Fruit fly (Drosophila melanogaster) whole organism, prepupa: ENCODE results near the gene CG33286.

Experiments used
- CG10631 ChIP-seq: fragments of 200-800 bp; sonication (Bioruptor generic); optimal IDR thresholded peaks from 2 replicates; lab custom pipeline; 2016; ENCODE audit warnings: missing biosample characterization, missing genetic modification characterization
- CG10669 ChIP-seq: fragments of 200-800 bp; sonication (Bioruptor generic); optimal IDR thresholded peaks from 3 replicates; lab custom pipeline; 2018; ENCODE audit warnings: missing biosample characterization, mild to moderate bottlenecking, missing genetic modification characterization, moderate library complexity
- CG15336 ChIP-seq: fragments of 200-800 bp; sonication (Bioruptor generic); IDR thresholded peaks from 2 replicates; pipeline ENCODE4 v1.3.6; 2022; ENCODE audit warnings: missing biosample characterization, missing genetic modification characterization
- CG1621 ChIP-seq: fragments of 200-800 bp; sonication (Bioruptor generic); optimal IDR thresholded peaks from 3 replicates; lab custom pipeline; 2018; ENCODE audit warnings: missing biosample characterization, mild to moderate bottlenecking, missing genetic modification characterization
- CG16779 ChIP-seq: fragments of 200-800 bp; sonication (Bioruptor generic); optimal IDR thresholded peaks from 3 replicates; lab custom pipeline; 2017; ENCODE audit warnings: missing biosample characterization, mild to moderate bottlenecking, missing genetic modification characterization
- CG3032 ChIP-seq: fragments of 200-800 bp; optimal IDR thresholded peaks from 2 replicates; lab custom pipeline; 2019; ENCODE audit warnings: missing biosample characterization, mild to moderate bottlenecking, missing genetic modification characterization, moderate library complexity
- CG31627 ChIP-seq: fragments of 200-800 bp; sonication (Bioruptor generic); optimal IDR thresholded peaks from 3 replicates; lab custom pipeline; 2016; ENCODE audit warnings: missing biosample characterization, missing genetic modification characterization
- CG34406 ChIP-seq: fragments of 200-800 bp; sonication (Bioruptor generic); optimal IDR thresholded peaks from 3 replicates; lab custom pipeline; 2016; ENCODE audit warnings: missing biosample characterization, missing genetic modification characterization
- CG4318 ChIP-seq: fragments of 200-800 bp; sonication (Bioruptor generic); optimal IDR thresholded peaks from 3 replicates; lab custom pipeline; 2017; ENCODE audit warnings: missing biosample characterization, mild to moderate bottlenecking, missing genetic modification characterization
- CG6163 ChIP-seq: fragments of 200-800 bp; sonication (Bioruptor generic); IDR thresholded peaks from 3 replicates; pipeline ENCODE4 v1.3.6; 2022; ENCODE audit warnings: missing biosample characterization, missing genetic modification characterization
- CG6854 ChIP-seq: fragments of 200-800 bp; sonication (Bioruptor generic); optimal IDR thresholded peaks from 2 replicates; lab custom pipeline; 2017; ENCODE audit warnings: missing biosample characterization, mild to moderate bottlenecking, missing genetic modification characterization
- CG7368 ChIP-seq: fragments of 200-800 bp; sonication (Bioruptor generic); optimal IDR thresholded peaks from 3 replicates; lab custom pipeline; 2016; ENCODE audit warnings: missing biosample characterization, missing genetic modification characterization
- CG8319 ChIP-seq: fragments of 200-800 bp; sonication (Bioruptor generic); optimal IDR thresholded peaks from 3 replicates; lab custom pipeline; 2016; ENCODE audit warnings: missing biosample characterization, missing genetic modification characterization
- Eip75B ChIP-seq: fragments of 200-800 bp; sonication (Bioruptor generic); optimal IDR thresholded peaks from 3 replicates; lab custom pipeline; 2016; ENCODE audit warnings: missing biosample characterization, missing genetic modification characterization
- Eip78C ChIP-seq: fragments of 200-800 bp; sonication (Bioruptor generic); peaks from one replicate; lab custom pipeline; 2016; ENCODE audit warnings: missing biosample characterization, missing genetic modification characterization
- Eip93F ChIP-seq: fragments of 200-800 bp; sonication (Bioruptor generic); optimal IDR thresholded peaks from 2 replicates; lab custom pipeline; 2016; ENCODE audit warnings: missing biosample characterization, mild to moderate bottlenecking, missing genetic modification characterization
- Gug ChIP-seq: fragments of 200-800 bp; sonication (Bioruptor generic); IDR thresholded peaks from 2 replicates; pipeline ENCODE4 v1.3.6; 2022; ENCODE audit warnings: missing biosample characterization, missing genetic modification characterization
- Hr38 ChIP-seq: sonication (Bioruptor generic); optimal IDR thresholded peaks from 2 replicates; lab custom pipeline; 2016; ENCODE audit warnings: missing biosample characterization, missing genetic modification characterization
- Hr39 ChIP-seq: fragments of 200-800 bp; sonication (Bioruptor generic); optimal IDR thresholded peaks from 2 replicates; lab custom pipeline; 2016; ENCODE audit warnings: missing biosample characterization, missing genetic modification characterization
- Met ChIP-seq: fragments of 200-800 bp; sonication (Bioruptor generic); optimal IDR thresholded peaks from 3 replicates; lab custom pipeline; 2016; ENCODE audit warnings: missing biosample characterization, missing genetic modification characterization
- OdsH ChIP-seq: fragments of 200-800 bp; sonication (Bioruptor generic); optimal IDR thresholded peaks from 3 replicates; lab custom pipeline; 2016; ENCODE audit warnings: missing biosample characterization, missing genetic modification characterization
- Sox102F ChIP-seq: fragments of 200-800 bp; sonication (Bioruptor generic); optimal IDR thresholded peaks from 2 replicates; lab custom pipeline; 2016; ENCODE audit warnings: missing biosample characterization, mild to moderate bottlenecking, missing genetic modification characterization
- Sox15 ChIP-seq: fragments of 200-800 bp; sonication (Bioruptor generic); optimal IDR thresholded peaks from 3 replicates; lab custom pipeline; 2016; ENCODE audit warnings: missing biosample characterization, missing genetic modification characterization
- achi ChIP-seq: fragments of 200-800 bp; sonication (Bioruptor generic); optimal IDR thresholded peaks from 3 replicates; lab custom pipeline; 2016; ENCODE audit warnings: missing biosample characterization, missing genetic modification characterization
- acj6 ChIP-seq: fragments of 200-800 bp; sonication (Bioruptor generic); optimal IDR thresholded peaks from 3 replicates; lab custom pipeline; 2016; ENCODE audit warnings: missing biosample characterization, missing genetic modification characterization
- dac ChIP-seq: fragments of 200-800 bp; sonication (Bioruptor generic); optimal IDR thresholded peaks from 2 replicates; lab custom pipeline; 2017; ENCODE audit warnings: missing biosample characterization, mild to moderate bottlenecking, missing genetic modification characterization
- dsx ChIP-seq: fragments of 200-800 bp; optimal IDR thresholded peaks from 3 replicates; lab custom pipeline; 2019; ENCODE audit warnings: missing biosample characterization, mild to moderate bottlenecking, missing genetic modification characterization, moderate library complexity; ENCODE audit not compliant: poor library complexity, severe bottlenecking
- esn ChIP-seq: fragments of 200-800 bp; sonication (Bioruptor generic); optimal IDR thresholded peaks from 2 replicates; lab custom pipeline; 2016; ENCODE audit warnings: missing biosample characterization, mild to moderate bottlenecking, missing genetic modification characterization, moderate library complexity
- fd59A ChIP-seq: fragments of 200-800 bp; sonication (Bioruptor generic); optimal IDR thresholded peaks from 2 replicates; lab custom pipeline; 2017; ENCODE audit warnings: missing biosample characterization, mild to moderate bottlenecking, missing genetic modification characterization, missing genetic modification reagents
- fkh ChIP-seq: fragments of 200-800 bp; sonication (Bioruptor generic); optimal IDR thresholded peaks from 3 replicates; lab custom pipeline; 2017; ENCODE audit warnings: missing biosample characterization, mild to moderate bottlenecking, missing genetic modification characterization, moderate library complexity
- lz ChIP-seq: fragments of 200-800 bp; sonication (Bioruptor generic); optimal IDR thresholded peaks from 3 replicates; lab custom pipeline; 2016; ENCODE audit warnings: missing biosample characterization, missing genetic modification characterization
- pdm3 ChIP-seq: fragments of 200-800 bp; sonication (Bioruptor generic); optimal IDR thresholded peaks from 3 replicates; lab custom pipeline; 2016; ENCODE audit warnings: missing biosample characterization, missing genetic modification characterization
- salr ChIP-seq, 2 experiments: fragments of 200-800 bp; sonication (Bioruptor generic); optimal IDR thresholded peaks; 3 replicates each; lab custom pipeline; 2016 to 2018; ENCODE audit warnings: missing biosample characterization in 2 of 2, missing genetic modification characterization in 2 of 2, mild to moderate bottlenecking in 1 of 2
- svp ChIP-seq: fragments of 200-800 bp; sonication (Bioruptor generic); peaks from one replicate; lab custom pipeline; 2016; ENCODE audit warnings: missing biosample characterization, missing genetic modification characterization
- topi ChIP-seq: fragments of 200-800 bp; sonication (Bioruptor generic); optimal IDR thresholded peaks from 3 replicates; lab custom pipeline; 2016; ENCODE audit warnings: missing biosample characterization, missing genetic modification characterization

The CG33286 gene

dm6 chr3L:21008255-21008815 lies 33.8 kb upstream of the CG33286 start:
- TF ChIP-seq CG31627 (GFP tag; lab: Kevin White, UChicago) (no peak), Sox102F (GFP tag; lab: Kevin White, UChicago) (peak; percentile 12), pdm3 (GFP tag; lab: Kevin White, UChicago) (peak; percentile 7), svp (no peak), Eip93F (GFP tag; lab: Kevin White, UChicago) (no peak), CG34406 (peak; percentile 7), achi (GFP tag; lab: Kevin White, UChicago) (peak; percentile 18), dac (GFP tag; lab: Kevin White, UChicago) (no peak), Met (GFP tag; lab: Kevin White, UChicago) (peak; percentile 8), CG4318 (no peak), CG6854 (GFP tag; lab: Kevin White, UChicago) (no peak), fd59A (no peak), Eip78C (GFP tag; lab: Kevin White, UChicago) (peak; percentile 77), Sox15 (GFP tag; lab: Kevin White, UChicago) (no peak), acj6 (no peak), salr (GFP tag; optimal IDR thresholded peaks at IDR 0.05; lab: Kevin White, UChicago) (peak in 1 of 2 experiments; percentile 7), Eip75B (GFP tag; lab: Kevin White, UChicago) (no peak), CG3032 (tag; lab: Kevin White, UChicago) (no peak), CG6163 (GFP tag; lab: Robert Waterston, UW) (no peak), CG7368 (GFP tag; lab: Kevin White, UChicago) (no peak), CG10631 (no peak), fkh (GFP tag; lab: Kevin White, UChicago) (peak; percentile 63), CG8319 (no peak), esn (GFP tag; lab: Kevin White, UChicago) (peak; percentile 19)

dm6 chr3L:21007364-21008254 lies 33.1 kb upstream of the CG33286 start:
- peak; percentile 57; the same call in 2 of the 3 replicates for TF ChIP-seq CG6163 (GFP tag; lab: Robert Waterston, UW)
- TF ChIP-seq Eip75B (GFP tag; lab: Kevin White, UChicago) = no peak
- peak; percentile 98 for TF ChIP-seq dsx (GFP tag; lab: Kevin White, UChicago)
- TF ChIP-seq, all 60 proteins: peak for 2

dm6 chr3L:20999639-21000038 lies 25.1 kb upstream of the CG33286 start:
- TF ChIP-seq Gug (no peak), acj6 (no peak), topi (GFP tag; lab: Kevin White, UChicago) (no peak), Sox102F (GFP tag; lab: Kevin White, UChicago) (no peak), dsx (GFP tag; lab: Kevin White, UChicago) (no peak), lz (no peak), Met (GFP tag; lab: Kevin White, UChicago) (no peak), Hr38 (no peak), Eip78C (GFP tag; lab: Kevin White, UChicago) (no peak), CG15336 (GFP tag; lab: Robert Waterston, UW) (no peak), CG1621 (tag; lab: Kevin White, UChicago) (no peak), svp (no peak), OdsH (GFP tag; lab: Kevin White, UChicago) (no peak)

dm6 chr3L:20991373-20991772 lies 16.9 kb upstream of the CG33286 start, which contains the start of gene CG12984:
CG12984 (plus strand) TSS chr3L:20991673.
- TF ChIP-seq Hr39 (GFP tag; lab: Kevin White, UChicago) (no peak), CG16779 (tag; lab: Kevin White, UChicago) (no peak), fd59A (no peak), CG10669 (GFP tag; lab: Kevin White, UChicago) (no peak), CG34406 (no peak)
